Fruit fly (Drosophila melanogaster) whole organism, prepupa: ENCODE data around the gene Lgr4.

Source experiments
- Blimp-1 ChIP-seq: fragments of 200-800 bp; sonication (Bioruptor generic); optimal IDR thresholded peaks from 3 replicates; lab custom pipeline; 2017; ENCODE audit warnings: missing biosample characterization, missing genetic modification characterization, mild to moderate bottlenecking, moderate library complexity, missing genetic modification reagents
- CG10631 ChIP-seq: fragments of 200-800 bp; sonication (Bioruptor generic); optimal IDR thresholded peaks from 2 replicates; lab custom pipeline; 2016; ENCODE audit warnings: missing biosample characterization, missing genetic modification characterization
- CG10669 ChIP-seq: fragments of 200-800 bp; sonication (Bioruptor generic); optimal IDR thresholded peaks from 3 replicates; lab custom pipeline; 2018; ENCODE audit warnings: missing biosample characterization, mild to moderate bottlenecking, missing genetic modification characterization, moderate library complexity
- CG11902 ChIP-seq: fragments of 200-800 bp; sonication (Bioruptor generic); optimal IDR thresholded peaks from 3 replicates; lab custom pipeline; 2016; ENCODE audit warnings: missing biosample characterization, missing genetic modification characterization
- CG15336 ChIP-seq: fragments of 200-800 bp; sonication (Bioruptor generic); IDR thresholded peaks from 2 replicates; pipeline ENCODE4 v1.3.6; 2022; ENCODE audit warnings: missing biosample characterization, missing genetic modification characterization
- CG1621 ChIP-seq: fragments of 200-800 bp; sonication (Bioruptor generic); optimal IDR thresholded peaks from 3 replicates; lab custom pipeline; 2018; ENCODE audit warnings: missing biosample characterization, mild to moderate bottlenecking, missing genetic modification characterization
- CG16779 ChIP-seq: fragments of 200-800 bp; sonication (Bioruptor generic); optimal IDR thresholded peaks from 3 replicates; lab custom pipeline; 2017; ENCODE audit warnings: missing biosample characterization, mild to moderate bottlenecking, missing genetic modification characterization
- CG3032 ChIP-seq: fragments of 200-800 bp; optimal IDR thresholded peaks from 2 replicates; lab custom pipeline; 2019; ENCODE audit warnings: missing biosample characterization, mild to moderate bottlenecking, missing genetic modification characterization, moderate library complexity
- CG31627 ChIP-seq: fragments of 200-800 bp; sonication (Bioruptor generic); optimal IDR thresholded peaks from 3 replicates; lab custom pipeline; 2016; ENCODE audit warnings: missing biosample characterization, missing genetic modification characterization
- CG32006 ChIP-seq: fragments of 200-800 bp; sonication (Bioruptor generic); optimal IDR thresholded peaks from 3 replicates; lab custom pipeline; 2017; ENCODE audit warnings: missing biosample characterization, mild to moderate bottlenecking, missing genetic modification characterization
- CG34406 ChIP-seq: fragments of 200-800 bp; sonication (Bioruptor generic); optimal IDR thresholded peaks from 3 replicates; lab custom pipeline; 2016; ENCODE audit warnings: missing biosample characterization, missing genetic modification characterization
- CG3919 ChIP-seq: fragments of 200-800 bp; sonication (Bioruptor generic); optimal IDR thresholded peaks from 3 replicates; lab custom pipeline; 2016; ENCODE audit warnings: missing biosample characterization, missing genetic modification characterization
- CG4318 ChIP-seq: fragments of 200-800 bp; sonication (Bioruptor generic); optimal IDR thresholded peaks from 3 replicates; lab custom pipeline; 2017; ENCODE audit warnings: missing biosample characterization, mild to moderate bottlenecking, missing genetic modification characterization
- CG6276 ChIP-seq: fragments of 200-800 bp; sonication (Bioruptor generic); optimal IDR thresholded peaks from 2 replicates; lab custom pipeline; 2017; ENCODE audit warnings: missing biosample characterization, mild to moderate bottlenecking, missing genetic modification characterization
- CG6792 ChIP-seq: fragments of 200-800 bp; sonication (Bioruptor generic); optimal IDR thresholded peaks from 3 replicates; lab custom pipeline; 2016; ENCODE audit warnings: missing biosample characterization, missing genetic modification characterization
- CG6854 ChIP-seq: fragments of 200-800 bp; sonication (Bioruptor generic); optimal IDR thresholded peaks from 2 replicates; lab custom pipeline; 2017; ENCODE audit warnings: missing biosample characterization, mild to moderate bottlenecking, missing genetic modification characterization
- CG7368 ChIP-seq: fragments of 200-800 bp; sonication (Bioruptor generic); optimal IDR thresholded peaks from 3 replicates; lab custom pipeline; 2016; ENCODE audit warnings: missing biosample characterization, missing genetic modification characterization
- CG8319 ChIP-seq: fragments of 200-800 bp; sonication (Bioruptor generic); optimal IDR thresholded peaks from 3 replicates; lab custom pipeline; 2016; ENCODE audit warnings: missing biosample characterization, missing genetic modification characterization
- CG8632 ChIP-seq: fragments of 200-800 bp; sonication (Bioruptor generic); optimal IDR thresholded peaks from 3 replicates; lab custom pipeline; 2016; ENCODE audit warnings: missing biosample characterization, missing genetic modification characterization
- Eip78C ChIP-seq: fragments of 200-800 bp; sonication (Bioruptor generic); peaks from one replicate; lab custom pipeline; 2016; ENCODE audit warnings: missing biosample characterization, missing genetic modification characterization
- Eip93F ChIP-seq: fragments of 200-800 bp; sonication (Bioruptor generic); optimal IDR thresholded peaks from 2 replicates; lab custom pipeline; 2016; ENCODE audit warnings: missing biosample characterization, mild to moderate bottlenecking, missing genetic modification characterization
- Ets96B ChIP-seq: fragments of 200-800 bp; optimal IDR thresholded peaks from 2 replicates; lab custom pipeline; 2019; ENCODE audit warnings: missing biosample characterization, mild to moderate bottlenecking, missing genetic modification characterization, moderate library complexity
- Gug ChIP-seq: fragments of 200-800 bp; sonication (Bioruptor generic); IDR thresholded peaks from 2 replicates; pipeline ENCODE4 v1.3.6; 2022; ENCODE audit warnings: missing biosample characterization, missing genetic modification characterization
- Hr4 ChIP-seq: fragments of 200-800 bp; sonication (Bioruptor generic); optimal IDR thresholded peaks from 3 replicates; lab custom pipeline; 2016; ENCODE audit warnings: missing biosample characterization, missing genetic modification characterization
- Lpt ChIP-seq: fragments of 200-800 bp; sonication (Bioruptor generic); optimal IDR thresholded peaks from 3 replicates; lab custom pipeline; 2016; ENCODE audit warnings: missing biosample characterization, missing genetic modification characterization
- Met ChIP-seq: fragments of 200-800 bp; sonication (Bioruptor generic); optimal IDR thresholded peaks from 3 replicates; lab custom pipeline; 2016; ENCODE audit warnings: missing biosample characterization, missing genetic modification characterization
- Smox ChIP-seq: fragments of 200-800 bp; sonication (Bioruptor generic); optimal IDR thresholded peaks from 3 replicates; lab custom pipeline; 2016; ENCODE audit warnings: missing biosample characterization, missing genetic modification characterization
- Sox14 ChIP-seq: fragments of 200-800 bp; sonication (Bioruptor generic); optimal IDR thresholded peaks from 3 replicates; lab custom pipeline; 2016; ENCODE audit warnings: missing biosample characterization, missing genetic modification characterization
- Sox15 ChIP-seq: fragments of 200-800 bp; sonication (Bioruptor generic); optimal IDR thresholded peaks from 3 replicates; lab custom pipeline; 2016; ENCODE audit warnings: missing biosample characterization, missing genetic modification characterization
- achi ChIP-seq: fragments of 200-800 bp; sonication (Bioruptor generic); optimal IDR thresholded peaks from 3 replicates; lab custom pipeline; 2016; ENCODE audit warnings: missing biosample characterization, missing genetic modification characterization
- acj6 ChIP-seq: fragments of 200-800 bp; sonication (Bioruptor generic); optimal IDR thresholded peaks from 3 replicates; lab custom pipeline; 2016; ENCODE audit warnings: missing biosample characterization, missing genetic modification characterization
- dac ChIP-seq: fragments of 200-800 bp; sonication (Bioruptor generic); optimal IDR thresholded peaks from 2 replicates; lab custom pipeline; 2017; ENCODE audit warnings: missing biosample characterization, mild to moderate bottlenecking, missing genetic modification characterization
- dsx ChIP-seq: fragments of 200-800 bp; optimal IDR thresholded peaks from 3 replicates; lab custom pipeline; 2019; ENCODE audit warnings: missing biosample characterization, mild to moderate bottlenecking, missing genetic modification characterization, moderate library complexity; ENCODE audit not compliant: poor library complexity, severe bottlenecking
- eg ChIP-seq: fragments of 200-800 bp; sonication (Bioruptor generic); IDR thresholded peaks from 3 replicates; pipeline ENCODE4 v1.3.6; 2022; ENCODE audit warnings: missing biosample characterization, missing genetic modification characterization
- esn ChIP-seq: fragments of 200-800 bp; sonication (Bioruptor generic); optimal IDR thresholded peaks from 2 replicates; lab custom pipeline; 2016; ENCODE audit warnings: missing biosample characterization, mild to moderate bottlenecking, missing genetic modification characterization, moderate library complexity
- fd59A ChIP-seq: fragments of 200-800 bp; sonication (Bioruptor generic); optimal IDR thresholded peaks from 2 replicates; lab custom pipeline; 2017; ENCODE audit warnings: missing biosample characterization, mild to moderate bottlenecking, missing genetic modification characterization, missing genetic modification reagents
- fkh ChIP-seq: fragments of 200-800 bp; sonication (Bioruptor generic); optimal IDR thresholded peaks from 3 replicates; lab custom pipeline; 2017; ENCODE audit warnings: missing biosample characterization, mild to moderate bottlenecking, missing genetic modification characterization, moderate library complexity
- lz ChIP-seq: fragments of 200-800 bp; sonication (Bioruptor generic); optimal IDR thresholded peaks from 3 replicates; lab custom pipeline; 2016; ENCODE audit warnings: missing biosample characterization, missing genetic modification characterization
- net ChIP-seq: fragments of 200-800 bp; sonication (Bioruptor generic); optimal IDR thresholded peaks from 3 replicates; lab custom pipeline; 2016; ENCODE audit warnings: missing biosample characterization, missing genetic modification characterization
- spab ChIP-seq: fragments of 200-800 bp; sonication (Bioruptor generic); optimal IDR thresholded peaks from 2 replicates; lab custom pipeline; 2017; ENCODE audit warnings: missing biosample characterization, mild to moderate bottlenecking, missing genetic modification characterization, missing genetic modification reagents
- ss ChIP-seq, 2 experiments: fragments of 200-800 bp; sonication (Bioruptor generic); optimal IDR thresholded peaks; 2 replicates in 1 of 2; 3 replicates in 1 of 2; lab custom pipeline; 2017 to 2018; ENCODE audit warnings: mild to moderate bottlenecking in 2 of 2, missing biosample characterization in 2 of 2, missing genetic modification characterization in 2 of 2, moderate library complexity in 1 of 2
- svp ChIP-seq: fragments of 200-800 bp; sonication (Bioruptor generic); peaks from one replicate; lab custom pipeline; 2016; ENCODE audit warnings: missing biosample characterization, missing genetic modification characterization
- topi ChIP-seq: fragments of 200-800 bp; sonication (Bioruptor generic); optimal IDR thresholded peaks from 3 replicates; lab custom pipeline; 2016; ENCODE audit warnings: missing biosample characterization, missing genetic modification characterization
- vri ChIP-seq: fragments of 200-800 bp; sonication (Bioruptor generic); optimal IDR thresholded peaks from 3 replicates; lab custom pipeline; 2016; ENCODE audit warnings: missing biosample characterization, mild to moderate bottlenecking, missing genetic modification characterization

Lgr4 gene

DNA sequence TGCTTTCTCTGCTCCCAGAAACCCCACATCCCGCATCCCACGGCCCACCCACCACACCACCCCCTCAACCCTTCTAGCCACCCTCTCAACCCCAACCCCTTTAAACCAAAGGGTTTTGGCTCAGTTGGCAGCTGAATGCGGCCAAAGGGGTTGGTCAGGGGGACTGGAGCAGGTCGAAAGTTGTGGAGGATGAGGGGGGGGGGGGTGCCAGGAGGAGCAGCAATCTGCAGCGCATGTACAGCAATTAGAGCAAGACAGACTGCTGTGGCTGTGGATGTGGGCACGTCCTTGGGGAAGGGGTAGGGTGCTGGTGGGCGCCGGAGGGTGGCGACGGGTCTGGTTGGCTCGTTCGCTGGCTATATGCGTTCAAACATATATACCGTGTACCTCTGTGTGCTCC, 19.6 kb upstream of the Lgr4 start:
- TF ChIP-seq vri (GFP tag; lab: Kevin White, UChicago), result no peak
- no peak for TF ChIP-seq CG6854 (GFP tag; lab: Kevin White, UChicago)
- no peak for TF ChIP-seq esn (GFP tag; lab: Kevin White, UChicago)
- no peak for TF ChIP-seq dac
- TF ChIP-seq fkh (GFP tag; lab: Kevin White, UChicago), result no peak
- no peak for TF ChIP-seq CG1621
- no peak for TF ChIP-seq Eip93F (GFP tag; lab: Kevin White, UChicago)
- no peak for TF ChIP-seq CG3919 (GFP tag; lab: Kevin White, UChicago)
- no peak for TF ChIP-seq CG4318 (GFP tag; lab: Kevin White, UChicago)
- TF ChIP-seq Sox15, result no peak
- no peak for TF ChIP-seq CG3032 (tag; lab: Kevin White, UChicago)
- TF ChIP-seq Eip78C (GFP tag; lab: Kevin White, UChicago), result no peak
- no peak for TF ChIP-seq eg
- no peak for TF ChIP-seq spab
- no peak for TF ChIP-seq Met (GFP tag; lab: Kevin White, UChicago)
- no peak for TF ChIP-seq topi
- TF ChIP-seq svp, result no peak
- no peak for TF ChIP-seq CG16779 (tag; lab: Kevin White, UChicago)

DNA sequence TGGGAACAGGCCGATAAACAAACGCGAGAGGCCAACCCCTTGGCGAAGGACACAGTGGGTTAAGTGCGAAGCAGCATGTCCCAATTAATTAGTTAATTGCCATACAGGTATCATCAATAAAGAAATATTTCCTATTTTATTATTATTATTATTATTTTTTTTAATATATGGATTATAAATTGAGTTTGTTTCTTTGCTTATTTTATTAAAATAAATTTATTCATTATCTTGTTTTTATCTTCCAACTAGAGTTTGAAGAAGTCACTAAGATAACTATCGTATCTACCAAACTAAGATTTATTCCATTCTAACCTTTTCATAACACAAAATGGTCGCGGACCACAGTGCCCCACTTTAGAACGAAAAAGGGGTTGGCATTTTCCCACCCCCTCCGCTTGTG, 19.1 kb upstream of the Lgr4 start:
- TF ChIP-seq achi (peak; percentile 43), topi (no peak), CG4318 (GFP tag; lab: Kevin White, UChicago) (no peak), CG8632 (GFP tag; lab: Kevin White, UChicago) (peak; percentile 7), Eip78C (GFP tag; lab: Kevin White, UChicago) (peak; percentile 57), esn (GFP tag; lab: Kevin White, UChicago) (peak; percentile 3), CG6276 (GFP tag; lab: Kevin White, UChicago) (no peak), CG10631 (GFP tag; lab: Kevin White, UChicago) (no peak), CG32006 (GFP tag; lab: Kevin White, UChicago) (peak; percentile 24), CG34406 (GFP tag; lab: Kevin White, UChicago) (peak; percentile 21), vri (GFP tag; lab: Kevin White, UChicago) (no peak)

DNA sequence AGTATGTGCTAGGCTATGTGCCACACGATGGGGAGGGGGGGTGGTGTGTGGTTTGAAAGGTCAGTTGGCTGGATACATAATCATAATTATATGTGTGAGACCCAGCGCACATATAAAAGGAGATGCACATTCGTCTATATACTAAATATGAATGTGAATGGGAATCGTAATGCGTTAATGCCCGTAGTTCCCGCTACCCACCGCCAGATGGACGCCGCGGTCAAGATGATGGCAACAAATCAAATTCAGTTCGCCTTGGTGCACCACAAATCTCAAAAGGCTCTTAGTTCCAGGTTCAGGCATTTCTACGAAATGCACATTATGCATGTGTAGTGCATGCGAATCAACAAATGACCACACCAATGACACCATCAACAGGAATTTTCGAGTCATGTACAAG, 15.8 kb upstream of the Lgr4 start:
- TF ChIP-seq CG1621 (no peak), Lpt (GFP tag; lab: Kevin White, UChicago) (no peak), CG15336 (GFP tag; lab: Robert Waterston, UW) (no peak), Eip93F (GFP tag; lab: Kevin White, UChicago) (no peak), Sox15 (no peak), svp (no peak), Smox (GFP tag; lab: Kevin White, UChicago) (no peak), acj6 (GFP tag; lab: Kevin White, UChicago) (no peak), eg (no peak), Blimp-1 (GFP tag; lab: Kevin White, UChicago) (no peak), ss (GFP tag; optimal IDR thresholded peaks at IDR 0.05; lab: Kevin White, UChicago) (no peak), CG11902 (GFP tag; lab: Kevin White, UChicago) (no peak), CG16779 (tag; lab: Kevin White, UChicago) (no peak), Sox14 (no peak), CG6792 (GFP tag; lab: Kevin White, UChicago) (no peak), CG10669 (GFP tag; lab: Kevin White, UChicago) (no peak), fd59A (GFP tag; lab: Kevin White, UChicago) (no peak)

DNA sequence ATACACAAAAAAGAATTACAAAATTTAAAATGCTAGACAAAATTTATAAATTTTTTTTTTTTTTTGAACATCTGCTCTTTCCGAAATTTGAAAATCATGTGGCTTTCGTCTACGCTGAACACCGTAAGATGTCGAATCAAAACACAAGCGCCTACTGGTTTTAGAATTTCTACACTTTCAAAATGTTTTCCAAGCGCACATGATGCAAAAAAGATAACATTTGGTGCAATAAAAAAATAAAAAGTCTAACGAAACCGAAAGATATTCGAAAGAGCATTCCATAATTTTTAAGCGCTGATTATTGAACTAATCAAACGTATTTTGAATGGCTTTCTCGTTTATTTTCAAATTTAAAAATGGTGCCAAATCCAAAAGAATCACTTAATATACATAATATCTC, 13.2 kb upstream of the Lgr4 start, which contains the start of gene CG44437:
CG44437 (minus strand) TSS at position 101 of the 400 bp plus-strand sequence.
- TF ChIP-seq CG16779 (tag; lab: Kevin White, UChicago), result no peak
- no peak for TF ChIP-seq net
- no peak for TF ChIP-seq CG4318 (GFP tag; lab: Kevin White, UChicago)
- TF ChIP-seq CG15336 (GFP tag; lab: Robert Waterston, UW), result no peak
- no peak for TF ChIP-seq CG10631 (GFP tag; lab: Kevin White, UChicago)
- no peak for TF ChIP-seq fd59A (GFP tag; lab: Kevin White, UChicago)
- TF ChIP-seq Met (GFP tag; lab: Kevin White, UChicago), result no peak
- no peak for TF ChIP-seq Hr4 (GFP tag; lab: Kevin White, UChicago)
- TF ChIP-seq fkh (GFP tag; lab: Kevin White, UChicago), result no peak
- no peak for TF ChIP-seq lz (GFP tag; lab: Kevin White, UChicago)
- TF ChIP-seq CG31627, result no peak
- TF ChIP-seq Ets96B (tag; lab: Kevin White, UChicago), result no peak
- no peak for TF ChIP-seq CG7368 (GFP tag; lab: Kevin White, UChicago)
- no peak for TF ChIP-seq CG11902 (GFP tag; lab: Kevin White, UChicago)
- no peak for TF ChIP-seq Gug (GFP tag; lab: Robert Waterston, UW)
- no peak for TF ChIP-seq CG8319 (GFP tag; lab: Kevin White, UChicago)
- TF ChIP-seq Eip93F (GFP tag; lab: Kevin White, UChicago), result no peak
- TF ChIP-seq dsx, result no peak
